Worm (Caenorhabditis elegans): ENCODE data around the gene his-35.
A peak's percentile ranks its signal among the peaks of the same experiment; 100 is the strongest.

his-35 gene

ce11 chrV:9513590-9513989 is 31.5 kb downstream of the his-35 start, which contains the start of gene eif-2Bdelta (continued):
- TF ChIP-seq lin-13 (GFP tag; optimal IDR thresholded peaks at IDR 0.05) (no peak), unc-130 (GFP tag; optimal IDR thresholded peaks at IDR 0.05) (no peak), hif-1 (tag; optimal IDR thresholded peaks at IDR 0.05) (no peak), nhr-25 (tag; optimal IDR thresholded peaks at IDR 0.05; ENCODE audit: borderline replicate concordance, insufficient read depth) (no peak), attf-4 (tag; optimal IDR thresholded peaks at IDR 0.05) (no peak), saeg-2 (GFP tag; IDR thresholded peaks at IDR 0.05) (no peak), lim-7 (GFP tag; IDR thresholded peaks at IDR 0.05) (no peak), daf-16 (GFP tag; optimal IDR thresholded peaks at IDR 0.05) (no peak), daf-16 (tag; optimal IDR thresholded peaks at IDR 0.05) (peak; percentile 46), ctbp-1 (GFP tag; IDR thresholded peaks at IDR 0.05) (no peak), zfp-2 (tag; optimal IDR thresholded peaks at IDR 0.05) (no peak), tra-1 (GFP tag; IDR thresholded peaks at IDR 0.05) (no peak), nhr-77 (tag; optimal IDR thresholded peaks at IDR 0.05) (no peak), unc-62 (GFP tag; optimal IDR thresholded peaks at IDR 0.05 in 1 of 2) (no peak), unc-62 (tag; optimal IDR thresholded peaks at IDR 0.05) (no peak), nhr-6 (tag; optimal IDR thresholded peaks at IDR 0.05) (no peak), zfp-3 (GFP tag; conservative IDR thresholded peaks at IDR 0.05) (no peak), ces-1 (GFP tag; optimal IDR thresholded peaks at IDR 0.05) (no peak), hlh-30 (tag; optimal IDR thresholded peaks at IDR 0.05; ENCODE audit: insufficient read depth) (peak; percentile 10), rbr-2 (tag; optimal IDR thresholded peaks at IDR 0.05) (peak; percentile 45), fkh-10 (GFP tag; optimal IDR thresholded peaks at IDR 0.05) (no peak), dmd-8 (GFP tag; IDR thresholded peaks at IDR 0.05) (no peak), spr-1 (tag; optimal IDR thresholded peaks at IDR 0.05) (no peak), sdz-12 (GFP tag; optimal IDR thresholded peaks at IDR 0.05) (no peak), mdt-29 (GFP tag; IDR thresholded peaks at IDR 0.05) (no peak), ZK337.2 (GFP tag; IDR thresholded peaks at IDR 0.05) (no peak), snpc-4 (tag; optimal IDR thresholded peaks at IDR 0.05) (no peak), ZK546.5 (tag; optimal IDR thresholded peaks at IDR 0.05) (no peak), lin-15B (tag; optimal IDR thresholded peaks at IDR 0.05) (no peak), F10B5.3 (tag; optimal IDR thresholded peaks at IDR 0.05) (no peak), dve-1 (tag; optimal IDR thresholded peaks at IDR 0.05; ENCODE audit: insufficient read depth) (peak; percentile 47), dpl-1 (GFP tag; optimal IDR thresholded peaks at IDR 0.05) (peak; percentile 69), Y105C5A.15 (GFP tag; IDR thresholded peaks at IDR 0.05) (no peak), ceh-28 (tag; optimal IDR thresholded peaks at IDR 0.05) (no peak), set-16 (GFP tag; IDR thresholded peaks at IDR 0.05) (no peak), Y75B8A.6 (GFP tag; IDR thresholded peaks at IDR 0.05) (no peak), nhr-11 (tag; optimal IDR thresholded peaks at IDR 0.05) (no peak), nhr-48 (tag; optimal IDR thresholded peaks at IDR 0.05) (peak; percentile 18), nhr-102 (tag; optimal IDR thresholded peaks at IDR 0.05) (peak; percentile 49), egl-43 (GFP tag; IDR thresholded peaks at IDR 0.05) (no peak), zag-1 (tag; optimal IDR thresholded peaks at IDR 0.05) (no peak), T26A8.4 (GFP tag; IDR thresholded peaks at IDR 0.05) (no peak), daf-12 (tag; optimal IDR thresholded peaks at IDR 0.05) (no peak), F44E2.7 (GFP tag; IDR thresholded peaks at IDR 0.05) (no peak), Y5F2A.4 (GFP tag; optimal IDR thresholded peaks at IDR 0.05) (no peak), D1046.2 (GFP tag; IDR thresholded peaks at IDR 0.05) (no peak), gei-8 (GFP tag; optimal IDR thresholded peaks at IDR 0.05) (no peak), nhr-237 (tag; optimal IDR thresholded peaks at IDR 0.05) (no peak), ceh-44 (GFP tag; IDR thresholded peaks at IDR 0.05) (no peak), nhr-41 (GFP tag; IDR thresholded peaks at IDR 0.05) (no peak), pqm-1 (tag; optimal IDR thresholded peaks at IDR 0.05) (no peak)

Measured in whole organism, L4 larva.